Fruit fly (Drosophila melanogaster): ENCODE data around the gene CG13625.

CG13625 gene

DNA sequence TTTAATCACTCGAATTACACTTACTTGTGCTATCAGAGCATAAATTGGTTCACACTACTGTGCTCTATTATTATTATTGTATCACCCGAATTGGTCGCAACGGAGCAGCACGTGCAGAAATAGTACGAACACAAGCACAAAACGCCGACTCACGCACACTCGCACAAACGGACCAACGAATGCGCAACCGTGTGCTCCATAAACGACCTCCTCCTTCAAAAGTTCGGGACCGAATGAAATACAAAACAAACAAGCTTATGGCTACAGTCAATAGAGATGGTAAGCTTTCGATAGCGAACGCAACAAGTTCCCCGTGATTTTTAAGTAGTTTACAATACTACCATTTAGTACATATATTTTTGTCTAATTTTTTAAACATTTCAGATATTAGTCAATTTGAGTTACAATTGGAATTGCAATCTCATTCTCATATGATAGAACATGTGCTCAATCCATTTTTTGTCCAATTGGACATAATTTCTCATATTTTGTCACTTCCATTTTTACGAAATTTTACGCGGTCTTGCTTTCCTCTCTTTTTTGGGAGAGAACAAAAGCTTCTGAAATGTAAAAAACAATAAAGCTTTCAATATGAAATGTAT, 41.2 kb downstream of the CG13625 start, which contains the start of gene Cftr (continued):
- TF ChIP-seq Optix (GFP tag; IDR thresholded peaks at IDR 0.05) (no peak; the same call in 2 of the 3 replicates), CG6689 (GFP tag; IDR thresholded peaks at IDR 0.05) (no peak), CG6854 (GFP tag; optimal IDR thresholded peaks at IDR 0.05) (peak; percentile 55), Camta (GFP tag; optimal IDR thresholded peaks at IDR 0.05) (peak; percentile 49), zen2 (GFP tag; IDR thresholded peaks at IDR 0.05; ENCODE audit: partially characterized antibody) (peak; percentile 24; the same call in 1 of the 3 replicates), CG11696 (GFP tag; IDR thresholded peaks at IDR 0.05) (no peak; the same call in 1 of the 2 replicates), CG18262 (tag; optimal IDR thresholded peaks at IDR 0.05) (no peak), GATAe (GFP tag; conservative IDR thresholded peaks at IDR 0.05) (no peak), lola (GFP tag; optimal IDR thresholded peaks at IDR 0.05) (no peak), Pdp1 (GFP tag; optimal IDR thresholded peaks at IDR 0.05) (peak; percentile 27 to 83), CG15011 (GFP tag; optimal IDR thresholded peaks at IDR 0.05) (no peak), D19A (tag; optimal IDR thresholded peaks at IDR 0.05) (no peak), Taf1 (GFP tag; IDR thresholded peaks at IDR 0.05) (peak; percentile 52; the same call in 1 of the 2 replicates), cato (GFP tag; optimal IDR thresholded peaks at IDR 0.05; ENCODE audit: borderline replicate concordance) (no peak), CG12769 (tag; optimal IDR thresholded peaks at IDR 0.05) (peak; percentile 82), E2f2 (GFP tag; IDR thresholded peaks at IDR 0.05) (peak; percentile 51), CG11085 (GFP tag; IDR thresholded peaks at IDR 0.05) (peak; percentile 33; the same call in 1 of the 2 replicates), CG10209 (GFP tag; optimal IDR thresholded peaks at IDR 0.05) (no peak), ERR (GFP tag; optimal IDR thresholded peaks at IDR 0.05) (peak; percentile 52), HLHmδ (GFP tag; optimal IDR thresholded peaks at IDR 0.05) (peak; percentile 9), CG2875 (GFP tag; optimal IDR thresholded peaks at IDR 0.05) (no peak), CG7556 (GFP tag; optimal IDR thresholded peaks at IDR 0.05) (no peak), CkIIα-i1 (GFP tag; IDR thresholded peaks at IDR 0.05) (no peak), Neu2 (GFP tag; optimal IDR thresholded peaks at IDR 0.05; ENCODE audit: borderline replicate concordance) (no peak), tin (GFP tag; optimal IDR thresholded peaks at IDR 0.05) (peak; percentile 11), CG9437 (GFP tag; optimal IDR thresholded peaks at IDR 0.05) (no peak), gt (GFP tag; IDR thresholded peaks at IDR 0.05) (no peak), CG12155 (GFP tag; optimal IDR thresholded peaks at IDR 0.05) (no peak), croc (GFP tag; conservative IDR thresholded peaks at IDR 0.05) (no peak), CG16863 (GFP tag; optimal IDR thresholded peaks at IDR 0.05) (no peak), CG12744 (GFP tag; optimal IDR thresholded peaks at IDR 0.05) (peak; percentile 70), pzg (GFP tag; optimal IDR thresholded peaks at IDR 0.05) (peak; percentile 72), CG12219 (GFP tag; optimal IDR thresholded peaks at IDR 0.05) (no peak), CG8924 (tag; optimal IDR thresholded peaks at IDR 0.05) (no peak), CG18764 (GFP tag; optimal IDR thresholded peaks at IDR 0.05) (peak; percentile 0), CG10321 (GFP tag; IDR thresholded peaks at IDR 0.05) (no peak), emc (GFP tag; optimal IDR thresholded peaks at IDR 0.05) (no peak), Gug (GFP tag; IDR thresholded peaks at IDR 0.05) (no peak), Fer3 (tag; optimal IDR thresholded peaks at IDR 0.05) (peak; percentile 45), Xbp1 (GFP tag; optimal IDR thresholded peaks at IDR 0.05) (peak; percentile 39), Scr (GFP tag; IDR thresholded peaks at IDR 0.05; ENCODE audit: partially characterized antibody) (no peak; the same call in 1 of the 2 replicates), toy (GFP tag; IDR thresholded peaks at IDR 0.05) (no peak), zfh2 (GFP tag; optimal IDR thresholded peaks at IDR 0.05) (peak; percentile 53), jumu (GFP tag; optimal IDR thresholded peaks at IDR 0.05) (no peak), ab (GFP tag; optimal IDR thresholded peaks at IDR 0.05) (no peak), Nf-YB (GFP tag; optimal IDR thresholded peaks at IDR 0.05) (no peak), yki (optimal IDR thresholded peaks at IDR 0.05) (no peak), CG12659 (GFP tag; optimal IDR thresholded peaks at IDR 0.05) (peak; percentile 55), sima (GFP tag; optimal IDR thresholded peaks at IDR 0.05) (no peak), dysf (GFP tag; IDR thresholded peaks at IDR 0.05) (peak; percentile 42; the same call in 1 of the 3 replicates)

Data from whole organism, embryonic.